Worm (Caenorhabditis elegans) whole organism, young adult: ENCODE measurements around the gene F41B4.1.

ENCODE experiments used
- B0019.2 ChIP-seq: fragments of 200-800 bp; sonication (Bioruptor generic); conservative IDR thresholded peaks from 2 replicates; pipeline ENCODE4 v1.3.6; 2022; ENCODE audit warnings: missing genetic modification reagents, missing genetic modification characterization, missing compliant biosample characterization
- C06A6.2 ChIP-seq: fragments of 200-800 bp; sonication (Bioruptor generic); conservative IDR thresholded peaks from 2 replicates; pipeline ENCODE4 v1.3.6; 2022; ENCODE audit warnings: missing genetic modification characterization, missing compliant biosample characterization
- D2030.7 ChIP-seq: fragments of 200-800 bp; sonication (Bioruptor generic); IDR thresholded peaks from 2 replicates; pipeline ENCODE4 v1.3.6; 2022; ENCODE audit warnings: missing genetic modification reagents, missing genetic modification characterization, missing compliant biosample characterization
- F49E8.2 ChIP-seq: sonication (generic microtip); optimal IDR thresholded peaks from 3 replicates; lab custom pipeline; 2017; ENCODE audit warnings: missing genetic modification characterization, mild to moderate bottlenecking, missing compliant biosample characterization, antibody characterized with exemption, moderate library complexity; ENCODE audit not compliant: insufficient read depth
- K12H6.12 ChIP-seq: fragments of 200-800 bp; sonication (Bioruptor generic); optimal IDR thresholded peaks from 2 replicates; lab custom pipeline; 2018; ENCODE audit warnings: mild to moderate bottlenecking, missing genetic modification characterization, missing compliant biosample characterization
- Y53F4B.3 ChIP-seq: fragments of 200-800 bp; sonication (Bioruptor generic); IDR thresholded peaks from 2 replicates; pipeline ENCODE4 v1.3.6; 2022; ENCODE audit warnings: missing genetic modification reagents, missing genetic modification characterization, missing compliant biosample characterization
- Y56A3A.18 ChIP-seq: fragments of 200-800 bp; sonication (Bioruptor generic); IDR thresholded peaks from 2 replicates; pipeline ENCODE4 v1.3.6; 2022; ENCODE audit warnings: missing genetic modification reagents, missing genetic modification characterization, missing compliant biosample characterization
- ZK185.1 ChIP-seq: sonication (generic microtip); optimal IDR thresholded peaks from 2 replicates; lab custom pipeline; 2016; ENCODE audit warnings: mild to moderate bottlenecking, missing genetic modification characterization, missing compliant biosample characterization; ENCODE audit not compliant: poor library complexity, severe bottlenecking
- akir-1 ChIP-seq: fragments of 200-800 bp; sonication (Bioruptor generic); optimal IDR thresholded peaks from 2 replicates; lab custom pipeline; 2018; ENCODE audit warnings: mild to moderate bottlenecking, missing genetic modification characterization, moderate library complexity, missing compliant biosample characterization
- aptf-2 ChIP-seq: fragments of 200-800 bp; sonication (Bioruptor generic); conservative IDR thresholded peaks from 2 replicates; pipeline ENCODE4 v1.3.6; 2022; ENCODE audit warnings: missing genetic modification reagents, missing genetic modification characterization, missing compliant biosample characterization
- attf-6 ChIP-seq: fragments of 200-800 bp; sonication (Bioruptor generic); IDR thresholded peaks from 2 replicates; pipeline ENCODE4 v1.3.6; 2022; ENCODE audit warnings: missing genetic modification reagents, missing genetic modification characterization, missing compliant biosample characterization
- cebp-1 ChIP-seq, 2 experiments: fragments of 200-800 bp in 1 of 2; sonication (Bioruptor generic) in 1 of 2; sonication (generic microtip) in 1 of 2; IDR thresholded peaks in 1 of 2; optimal IDR thresholded peaks in 1 of 2; 2 replicates each; pipeline versions ENCODE4 v1.3.6 to Lab custom; 2017 to 2022; ENCODE audit warnings: missing compliant biosample characterization in 2 of 2, missing genetic modification characterization in 2 of 2, mild to moderate bottlenecking in 1 of 2, missing genetic modification reagents in 1 of 2, moderate library complexity in 1 of 2
- ceh-40 ChIP-seq: fragments of 200-800 bp; sonication (Bioruptor generic); IDR thresholded peaks from 2 replicates; pipeline ENCODE4 v1.3.6; 2022; ENCODE audit warnings: missing genetic modification characterization, missing compliant biosample characterization
- ceh-58 ChIP-seq: fragments of 200-800 bp; sonication (Bioruptor generic); IDR thresholded peaks from 2 replicates; pipeline ENCODE4 v1.3.6; 2022; ENCODE audit warnings: missing genetic modification characterization, missing compliant biosample characterization
- ceh-91 ChIP-seq: fragments of 200-800 bp; sonication (Bioruptor generic); IDR thresholded peaks from 2 replicates; pipeline ENCODE4 v1.3.6; 2022; ENCODE audit warnings: missing genetic modification reagents, missing genetic modification characterization, missing compliant biosample characterization
- dox-1 ChIP-seq: fragments of 200-800 bp; sonication (Bioruptor generic); IDR thresholded peaks from 2 replicates; pipeline ENCODE4 v1.3.6; 2022; ENCODE audit warnings: missing genetic modification reagents, missing genetic modification characterization, missing compliant biosample characterization
- dpl-1 ChIP-seq: fragments of 150-350 bp; optimal IDR thresholded peaks from 2 replicates; lab custom pipeline; 2014; ENCODE audit warnings: missing biosample characterization, missing genetic modification reagents, missing genetic modification characterization
- egl-44 ChIP-seq: fragments of 200-800 bp; sonication (Bioruptor generic); IDR thresholded peaks from 2 replicates; pipeline ENCODE4 v1.3.6; 2022; ENCODE audit warnings: missing genetic modification reagents, missing genetic modification characterization, missing compliant biosample characterization
- gei-17 ChIP-seq: fragments of 200-800 bp; sonication (Bioruptor generic); optimal IDR thresholded peaks from 2 replicates; lab custom pipeline; 2018; ENCODE audit warnings: mild to moderate bottlenecking, missing genetic modification characterization, missing compliant biosample characterization
- hmg-20 ChIP-seq: fragments of 200-800 bp; sonication (Bioruptor generic); IDR thresholded peaks from 2 replicates; pipeline ENCODE4 v1.3.6; 2022; ENCODE audit warnings: missing genetic modification reagents, missing genetic modification characterization, missing compliant biosample characterization
- lag-1 ChIP-seq: fragments of 200-800 bp; sonication (Bioruptor generic); IDR thresholded peaks from 2 replicates; pipeline ENCODE4 v1.3.6; 2022; ENCODE audit warnings: missing genetic modification reagents, missing genetic modification characterization, missing compliant biosample characterization
- lin-35 ChIP-seq, 3 experiments: fragments of 150-350 bp in 2 of 3; sonication (generic microtip) in 1 of 3; optimal IDR thresholded peaks; 2 replicates each; lab custom pipeline; 2014 to 2018; ENCODE audit warnings: missing biosample characterization in 3 of 3, missing genetic modification characterization in 3 of 3, missing genetic modification reagents in 3 of 3
- lir-1 ChIP-seq: fragments of 200-800 bp; sonication (Bioruptor generic); conservative IDR thresholded peaks from 2 replicates; pipeline ENCODE4 v1.3.6; 2022; ENCODE audit warnings: missing genetic modification reagents, missing genetic modification characterization, missing compliant biosample characterization
- madf-10 ChIP-seq: sonication (generic microtip); optimal IDR thresholded peaks from 2 replicates; lab custom pipeline; 2016; ENCODE audit warnings: mild to moderate bottlenecking, missing genetic modification characterization, missing compliant biosample characterization
- mes-4 ChIP-seq: sonication (generic microtip); optimal IDR thresholded peaks from 2 replicates; lab custom pipeline; 2016; ENCODE audit warnings: missing genotype, missing genetic modification characterization, missing compliant biosample characterization
- nfyb-1 ChIP-seq: fragments of 200-800 bp; sonication (Bioruptor generic); IDR thresholded peaks from 2 replicates; pipeline ENCODE4 v1.3.6; 2022; ENCODE audit warnings: missing genetic modification reagents, missing genetic modification characterization, missing compliant biosample characterization
- nhr-179 ChIP-seq: sonication (generic microtip); optimal IDR thresholded peaks from 2 replicates; lab custom pipeline; 2016; ENCODE audit warnings: mild to moderate bottlenecking, missing genetic modification characterization, missing compliant biosample characterization
- nhr-27 ChIP-seq: fragments of 200-800 bp; sonication (Bioruptor generic); optimal IDR thresholded peaks from 2 replicates; lab custom pipeline; 2018; ENCODE audit warnings: mild to moderate bottlenecking, missing genetic modification characterization, moderate library complexity, missing compliant biosample characterization
- nhr-80 ChIP-seq: sonication (generic microtip); optimal IDR thresholded peaks from 2 replicates; lab custom pipeline; 2016; ENCODE audit warnings: missing genetic modification characterization, missing compliant biosample characterization
- rpc-1 ChIP-seq, 2 experiments: fragments of 150-350 bp in 1 of 2; sonication (generic microtip) in 1 of 2; optimal IDR thresholded peaks; 2 replicates each; lab custom pipeline; 2014 to 2018; ENCODE audit warnings: missing biosample characterization in 1 of 2, missing genetic modification characterization in 1 of 2, missing genetic modification reagents in 1 of 2, missing genotype in 1 of 2
- sdz-38 ChIP-seq: sonication (generic microtip); optimal IDR thresholded peaks from 2 replicates; lab custom pipeline; 2016; ENCODE audit warnings: missing genotype, missing genetic modification characterization, missing compliant biosample characterization
- sea-2 ChIP-seq: fragments of 200-800 bp; sonication (Bioruptor generic); IDR thresholded peaks from 2 replicates; pipeline ENCODE4 v1.3.6; 2022; ENCODE audit warnings: missing genetic modification characterization, missing compliant biosample characterization
- tbp1 ChIP-seq: fragments of 200-800 bp; sonication (Bioruptor generic); optimal IDR thresholded peaks from 2 replicates; lab custom pipeline; 2018; ENCODE audit warnings: mild to moderate bottlenecking, missing genetic modification characterization, missing compliant biosample characterization
- unc-130 ChIP-seq: sonication (generic microtip); optimal IDR thresholded peaks from 2 replicates; lab custom pipeline; 2016; ENCODE audit warnings: missing genetic modification reagents, missing genetic modification characterization, missing compliant biosample characterization
- unc-62 ChIP-seq: fragments of 150-350 bp; optimal IDR thresholded peaks from 2 replicates; lab custom pipeline; 2014; ENCODE audit warnings: missing biosample characterization, missing genetic modification reagents, missing genetic modification characterization
- zfh-2 ChIP-seq: fragments of 200-800 bp; sonication (Bioruptor generic); conservative IDR thresholded peaks from 2 replicates; pipeline ENCODE4 v1.3.6; 2022; ENCODE audit warnings: missing genetic modification reagents, missing genetic modification characterization, missing compliant biosample characterization
- ztf-25 ChIP-seq: fragments of 200-800 bp; sonication (Bioruptor generic); IDR thresholded peaks from 2 replicates; pipeline ENCODE4 v1.3.6; 2022; ENCODE audit warnings: missing genetic modification reagents, missing genetic modification characterization, missing compliant biosample characterization
- ztf-3 ChIP-seq: fragments of 200-800 bp; sonication (Bioruptor generic); optimal IDR thresholded peaks from 2 replicates; lab custom pipeline; 2018; ENCODE audit warnings: mild to moderate bottlenecking, missing genetic modification characterization, missing compliant biosample characterization

The F41B4.1 gene

DNA sequence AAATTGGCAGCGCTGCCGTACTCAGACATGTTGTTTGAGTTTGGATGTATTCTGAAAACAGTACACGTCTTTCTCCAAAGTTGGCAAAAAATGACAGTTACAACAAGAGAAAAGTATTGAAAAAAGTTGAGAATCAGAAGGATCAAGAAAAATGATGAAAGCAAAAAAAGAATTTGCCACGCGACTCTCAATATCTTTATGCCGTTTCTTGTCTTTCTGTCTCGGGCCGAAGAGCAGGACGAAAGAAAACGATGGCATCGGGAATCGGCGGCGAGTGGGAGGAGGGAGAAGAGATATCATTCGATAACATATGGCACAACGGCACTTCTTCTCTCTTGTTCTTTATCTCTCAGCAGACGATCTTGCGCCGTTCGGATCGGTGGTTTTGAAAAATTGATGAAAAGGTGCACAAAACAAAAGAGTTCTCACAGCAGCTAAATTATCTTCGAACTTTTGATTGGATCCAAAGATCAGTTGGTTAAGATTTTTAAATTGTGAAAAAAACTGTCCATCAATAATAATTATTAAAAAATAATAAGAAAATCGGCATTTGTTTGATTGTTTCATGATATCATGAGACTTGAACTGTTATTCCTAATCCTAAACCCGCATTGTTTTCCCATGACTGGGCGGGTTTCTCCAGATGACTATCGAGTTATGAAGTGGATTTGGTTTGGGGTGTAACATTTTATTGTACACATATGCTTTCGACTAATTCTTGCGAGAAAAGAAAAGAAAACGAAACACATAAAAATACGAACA, 2.3 kb downstream of the F41B4.1 start, which contains the start of gene gei-15:
Gene gei-15, minus strand, starts transcription at position 51 of the 762 bp plus-strand sequence.
- TF ChIP-seq dox-1 (no peak), sdz-38 (no peak), zfh-2 (GFP tag; lab: Robert Waterston, UW) (0 out of 2 replicates have a peak, but pooled peaks have one; percentile 37), B0019.2 (no peak)
- TF ChIP-seq, all 124 proteins: peak for 1

DNA sequence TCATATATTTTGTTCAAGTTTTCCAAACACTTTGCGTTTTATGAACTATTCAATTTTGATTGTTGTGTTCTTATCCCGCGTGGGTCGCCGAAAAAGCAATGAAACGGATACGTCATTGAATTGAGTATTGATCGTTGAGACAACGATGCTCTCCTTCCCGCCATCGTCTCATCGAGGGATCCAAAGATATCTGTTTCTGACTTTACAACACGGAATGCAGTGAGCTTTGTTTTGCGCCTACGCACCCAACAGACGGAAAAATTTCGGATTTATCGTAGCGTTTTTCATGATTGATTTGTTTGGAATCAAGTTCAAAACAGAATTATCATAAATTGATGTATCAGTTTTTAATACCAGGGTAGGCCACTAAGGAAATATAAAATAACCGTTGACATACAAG, 3.1 kb downstream of the F41B4.1 start:
- TF ChIP-seq rpc-1 (optimal IDR thresholded peaks at IDR 0.05; lab: Kevin White, UChicago) (no peak), rpc-1 (tag; optimal IDR thresholded peaks at IDR 0.05; lab: Kevin White, UChicago) (no peak), lir-1 (GFP tag; lab: Robert Waterston, UW) (no peak), ztf-25 (GFP tag; lab: Robert Waterston, UW) (no peak), aptf-2 (GFP tag; lab: Robert Waterston, UW) (no peak), mes-4 (tag; lab: Kevin White, UChicago) (no peak)

DNA sequence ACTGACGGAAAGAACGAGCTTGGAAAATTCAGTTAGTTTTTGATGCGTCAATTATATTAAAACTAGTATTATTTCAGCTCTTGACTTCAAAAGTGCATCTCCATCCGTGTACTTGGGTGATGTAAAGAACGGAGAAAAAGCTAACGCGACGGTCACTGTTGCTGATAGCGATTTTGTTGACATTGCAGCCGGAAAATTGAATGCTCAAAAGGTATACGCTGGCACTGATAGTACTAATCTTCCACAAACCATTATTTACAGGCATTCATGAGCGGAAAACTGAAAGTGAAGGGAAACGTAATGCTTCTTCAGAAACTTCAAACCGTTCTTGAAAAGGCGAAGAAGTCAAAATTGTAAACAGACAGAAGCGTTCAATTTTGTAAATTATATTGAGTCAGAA, 6.0 kb downstream of the F41B4.1 start:
- TF ChIP-seq Y56A3A.18 (GFP tag; lab: Robert Waterston, UW) (no peak), nhr-80 (tag; lab: Kevin White, UChicago) (peak; percentile 52)

DNA sequence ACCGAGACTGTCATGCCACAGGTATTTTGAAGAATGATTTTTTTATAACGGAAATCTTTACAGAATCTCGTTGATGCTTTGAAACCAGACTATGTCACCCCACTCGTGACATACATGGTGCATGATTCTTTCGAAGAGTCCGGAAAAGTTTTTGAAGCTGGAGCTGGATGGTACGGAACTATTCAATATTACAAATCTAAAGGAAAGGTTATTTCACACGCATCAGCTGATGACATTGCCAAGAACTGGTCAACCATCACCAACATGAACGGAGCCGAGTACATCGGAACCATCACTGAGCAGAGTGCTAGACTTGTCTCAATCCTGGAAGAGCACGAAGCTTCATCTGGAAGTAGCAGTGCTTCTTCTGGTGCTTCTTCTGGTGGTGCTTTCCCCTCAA, 6.5 kb downstream of the F41B4.1 start:
- TF ChIP-seq C06A6.2 (GFP tag; lab: Robert Waterston, UW) (no peak), zfh-2 (GFP tag; lab: Robert Waterston, UW) (no peak), madf-10 (tag; lab: Kevin White, UChicago) (no peak), sea-2 (GFP tag; lab: Robert Waterston, UW) (no peak), attf-6 (GFP tag; lab: Robert Waterston, UW) (no peak), gei-17 (GFP tag; lab: Kevin White, UChicago) (no peak), lin-35 (GFP tag; optimal IDR thresholded peaks at IDR 0.05; lab: Kevin White, UChicago) (no peak), nhr-179 (tag; lab: Kevin White, UChicago) (no peak), D2030.7 (GFP tag; lab: Robert Waterston, UW) (no peak), ceh-91 (GFP tag; lab: Robert Waterston, UW) (no peak), nhr-27 (tag; lab: Kevin White, UChicago) (no peak), ztf-3 (GFP tag; lab: Kevin White, UChicago) (no peak), unc-130 (GFP tag; lab: Kevin White, UChicago) (no peak)

DNA sequence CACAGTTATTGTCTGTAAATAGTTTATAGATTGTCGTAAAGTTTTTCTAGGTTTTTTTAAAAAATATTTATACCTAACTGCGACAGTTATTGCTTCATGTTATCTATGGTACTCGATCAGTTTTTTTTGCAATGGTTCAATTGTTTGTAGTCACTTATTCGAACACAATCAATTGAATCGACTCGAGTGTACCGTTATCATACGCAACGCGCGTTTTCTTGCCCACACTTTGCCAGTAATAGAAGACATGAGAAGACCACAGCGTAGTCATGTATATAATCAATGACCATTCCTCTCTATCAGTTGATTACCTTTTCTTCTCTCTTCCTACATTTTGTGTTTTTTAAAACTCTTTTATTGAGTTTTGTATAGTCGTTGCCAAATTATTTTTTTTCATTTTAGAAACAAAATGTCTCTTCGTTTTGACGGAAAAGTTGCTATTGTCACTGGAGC, 7.6 kb downstream of the F41B4.1 start, which contains the start of gene dhs-28:
Gene dhs-28, plus strand, starts transcription at position 403 of the 453 bp plus-strand sequence.
- TF ChIP-seq nfyb-1 (GFP tag; lab: Robert Waterston, UW) (no peak), Y53F4B.3 (GFP tag; lab: Robert Waterston, UW) (no peak), nhr-80 (tag; lab: Kevin White, UChicago) (peak; percentile 85), akir-1 (no peak), ZK185.1 (no peak), sdz-38 (no peak), egl-44 (GFP tag; lab: Robert Waterston, UW) (no peak), nhr-27 (tag; lab: Kevin White, UChicago) (no peak), dpl-1 (GFP tag; lab: Kevin White, UChicago) (no peak), hmg-20 (GFP tag; lab: Robert Waterston, UW) (no peak), unc-62 (GFP tag; lab: Kevin White, UChicago) (peak; percentile 6), K12H6.12 (tag; lab: Kevin White, UChicago) (no peak), cebp-1 (GFP tag; IDR thresholded peaks at IDR 0.05; lab: Robert Waterston, UW) (no peak), cebp-1 (tag; optimal IDR thresholded peaks at IDR 0.05; lab: Kevin White, UChicago) (peak; percentile 27), zfh-2 (GFP tag; lab: Robert Waterston, UW) (no peak), ceh-40 (no peak), tbp1 (GFP tag; lab: Kevin White, UChicago) (peak; percentile 23), ceh-58 (GFP tag; lab: Robert Waterston, UW) (no peak), F49E8.2 (tag; lab: Kevin White, UChicago) (no peak), dox-1 (no peak), Y56A3A.18 (GFP tag; lab: Robert Waterston, UW) (no peak), lag-1 (GFP tag; lab: Robert Waterston, UW) (no peak)
